Worm (Caenorhabditis elegans): ENCODE results near the gene fbxa-64.

DNA sequence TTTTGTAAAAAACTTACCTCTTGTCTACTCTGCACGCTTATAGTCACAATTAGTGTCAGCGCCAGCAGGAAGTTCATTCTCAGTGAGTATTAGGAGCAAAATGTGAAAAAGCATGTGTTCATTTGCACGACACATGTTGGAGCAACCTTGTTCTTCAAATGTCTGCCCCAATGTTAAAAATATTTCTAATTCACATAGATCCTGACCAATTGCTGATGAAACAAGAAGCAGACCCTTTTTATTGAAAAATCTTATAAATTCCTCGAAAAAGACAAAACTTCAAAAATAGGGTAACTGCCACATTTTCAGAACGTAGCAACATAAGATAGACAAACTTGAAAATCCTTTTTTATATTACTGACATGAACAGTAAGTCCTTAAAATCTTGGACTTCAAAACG is 46.2 kb upstream of the fbxa-64 start, which contains the start of gene C17B7.8:
- TF ChIP-seq nhr-237 (tag; optimal IDR thresholded peaks at IDR 0.05) = no peak
- TF ChIP-seq mdl-1 (tag; optimal IDR thresholded peaks at IDR 0.05) = no peak
- no peak for TF ChIP-seq daf-16 (GFP tag; optimal IDR thresholded peaks at IDR 0.05)
- TF ChIP-seq daf-16 (tag; optimal IDR thresholded peaks at IDR 0.05) = no peak
- TF ChIP-seq unc-62 (GFP tag; optimal IDR thresholded peaks at IDR 0.05 in 1 of 2) = no peak
- no peak for TF ChIP-seq unc-62 (tag; optimal IDR thresholded peaks at IDR 0.05)
- TF ChIP-seq ceh-82 (tag; optimal IDR thresholded peaks at IDR 0.05) = no peak

All from whole organism, L4 larva.